Worm (Caenorhabditis elegans): ENCODE measurements around the gene dct-6.

dct-6 gene

DNA sequence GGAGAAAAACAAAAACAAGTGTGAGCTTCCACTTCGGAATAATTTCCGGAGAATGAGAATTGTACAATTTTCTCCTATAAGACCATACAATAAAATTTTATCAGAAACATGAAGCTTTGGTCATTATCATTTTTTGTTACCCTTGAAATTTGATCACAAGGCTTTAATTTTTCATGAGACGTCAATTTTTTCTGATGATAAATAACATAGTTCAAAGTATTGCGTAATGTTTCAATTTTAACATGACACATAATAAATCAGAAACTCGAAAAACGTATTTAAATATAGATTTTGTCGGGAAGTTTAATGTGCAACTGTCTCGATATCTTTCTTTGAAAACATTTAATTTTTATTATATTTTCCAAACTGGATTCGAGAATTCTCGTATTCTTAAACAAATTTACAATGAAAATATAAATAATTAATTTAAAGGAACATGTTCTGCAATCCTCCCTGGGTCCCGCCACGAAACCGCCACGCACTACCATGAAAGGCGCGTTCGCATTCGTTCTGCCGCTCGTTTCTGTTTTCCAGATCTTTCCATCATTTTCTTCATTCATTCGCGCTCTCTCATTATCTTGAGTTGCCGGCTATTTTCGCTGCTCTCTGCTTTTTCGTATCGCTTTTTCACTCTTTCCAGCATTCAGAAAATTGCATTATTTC, 27.3 kb upstream of the dct-6 start:
- TF ChIP-seq fos-1 (tag; optimal IDR thresholded peaks at IDR 0.05) (peak; percentile 55), nhr-10 (tag; optimal IDR thresholded peaks at IDR 0.05) (no peak), R02D3.7 (tag; optimal IDR thresholded peaks at IDR 0.05) (no peak), zag-1 (tag; optimal IDR thresholded peaks at IDR 0.05) (no peak), egl-27 (tag; optimal IDR thresholded peaks at IDR 0.05) (no peak), elt-3 (tag; optimal IDR thresholded peaks at IDR 0.05) (no peak), nhr-77 (tag; optimal IDR thresholded peaks at IDR 0.05) (no peak), nhr-237 (tag; optimal IDR thresholded peaks at IDR 0.05) (no peak), aly-2 (tag; optimal IDR thresholded peaks at IDR 0.05) (no peak), unc-55 (GFP tag; optimal IDR thresholded peaks at IDR 0.05) (no peak), ZK546.5 (tag; optimal IDR thresholded peaks at IDR 0.05) (no peak), gmeb-1 (tag; optimal IDR thresholded peaks at IDR 0.05) (peak; percentile 13)

DNA sequence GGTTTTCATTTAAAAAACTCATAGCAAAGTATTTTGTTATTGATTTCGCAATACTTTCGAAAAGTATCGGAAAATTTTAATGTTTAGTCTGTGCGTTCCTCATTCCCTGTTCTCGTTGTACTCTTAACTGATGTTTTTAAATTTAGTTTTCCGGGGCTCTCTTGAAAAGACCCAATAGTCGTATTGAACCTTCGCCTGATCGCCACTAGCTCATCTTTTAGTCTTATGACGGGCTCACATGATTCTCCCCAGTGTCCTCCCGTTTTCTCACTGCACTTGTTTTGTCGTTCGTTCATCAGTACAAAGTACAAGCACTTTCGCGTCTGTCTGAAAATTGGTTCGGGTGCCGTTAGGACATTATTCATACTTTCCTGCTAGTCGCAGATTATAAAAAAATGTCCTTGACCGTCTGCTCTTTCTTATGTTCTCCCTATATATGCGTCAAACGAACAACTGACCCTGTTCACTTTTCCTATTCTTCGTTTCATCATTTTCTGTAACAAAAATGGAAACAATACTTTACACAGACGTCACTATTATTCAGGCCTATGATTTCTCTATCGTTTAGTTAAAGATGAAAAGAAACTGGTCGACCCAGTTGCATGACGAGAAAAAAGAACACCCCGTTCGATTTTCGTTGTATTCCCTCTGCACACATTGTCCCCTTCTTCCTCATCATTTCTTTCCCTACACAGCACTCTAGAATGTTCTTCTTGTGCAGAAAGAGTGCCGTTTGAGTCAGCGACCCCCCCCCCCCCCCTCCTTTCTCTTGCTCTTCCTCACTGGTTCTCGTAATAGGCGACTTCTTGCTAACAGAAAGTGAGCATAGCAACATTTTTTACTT, 26.5 kb upstream of the dct-6 start, which contains the start of gene ubq-1:
Gene ubq-1, plus strand, starts transcription at position 802 of the 844 bp plus-strand sequence.
- TF ChIP-seq nhr-237 (tag; optimal IDR thresholded peaks at IDR 0.05): no peak
- peak in 1 of 2 experiments; percentile 40 for TF ChIP-seq lsy-2 (tag; optimal IDR thresholded peaks at IDR 0.05)
- no peak for TF ChIP-seq nhr-25 (tag; optimal IDR thresholded peaks at IDR 0.05)
- TF ChIP-seq mbf-1 (tag; optimal IDR thresholded peaks at IDR 0.05): no peak
- TF ChIP-seq unc-55 (GFP tag; optimal IDR thresholded peaks at IDR 0.05): peak; percentile 29
- TF ChIP-seq blmp-1 (tag; optimal IDR thresholded peaks at IDR 0.05; ENCODE audit: insufficient read depth): no peak
- TF ChIP-seq sma-9 (GFP tag; optimal IDR thresholded peaks at IDR 0.05): no peak
- TF ChIP-seq sma-9 (tag; optimal IDR thresholded peaks at IDR 0.05): no peak
- no peak for TF ChIP-seq nhr-11 (tag; optimal IDR thresholded peaks at IDR 0.05)
- no peak for TF ChIP-seq nhr-12 (tag; optimal IDR thresholded peaks at IDR 0.05)
- no peak for TF ChIP-seq ztf-4 (tag; optimal IDR thresholded peaks at IDR 0.05)
- TF ChIP-seq nhr-77 (tag; optimal IDR thresholded peaks at IDR 0.05): no peak
- TF ChIP-seq crh-2 (tag; optimal IDR thresholded peaks at IDR 0.05): no peak
- TF ChIP-seq nhr-129 (tag; optimal IDR thresholded peaks at IDR 0.05): peak; percentile 74
- peak; percentile 73 for TF ChIP-seq ama-1 (optimal IDR thresholded peaks at IDR 0.05)
- no peak for TF ChIP-seq nhr-21 (tag; optimal IDR thresholded peaks at IDR 0.05)
- peak; percentile 50 for TF ChIP-seq C34F6.9 (tag; optimal IDR thresholded peaks at IDR 0.05)
- TF ChIP-seq ceh-16 (tag; optimal IDR thresholded peaks at IDR 0.05): no peak

DNA sequence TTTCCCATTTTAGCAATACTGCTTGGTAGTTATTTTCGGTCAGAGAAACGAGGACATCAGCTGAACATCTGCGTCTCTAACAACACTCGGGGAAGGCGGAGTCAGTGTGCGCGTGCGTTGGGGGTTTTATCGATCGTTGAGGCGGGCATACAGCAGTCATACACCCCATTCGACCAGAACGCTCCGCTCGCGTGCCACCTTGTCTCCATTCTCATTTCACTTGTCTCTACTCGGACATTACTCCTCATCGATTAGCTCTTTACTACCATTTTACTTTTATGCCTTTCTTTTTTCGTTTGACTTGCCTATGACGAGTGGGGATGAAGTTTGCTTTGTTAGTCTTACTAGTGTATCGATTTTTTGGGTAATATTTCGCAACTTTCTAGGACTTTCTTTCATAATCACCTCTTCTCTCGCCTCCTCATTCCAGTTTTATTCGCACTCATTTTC, 25.7 kb upstream of the dct-6 start:
- peak; percentile 86 to 95 for TF ChIP-seq mdl-1 (tag; optimal IDR thresholded peaks at IDR 0.05)
- TF ChIP-seq nhr-6 (tag; optimal IDR thresholded peaks at IDR 0.05): no peak
- peak; percentile 72 for TF ChIP-seq nhr-25 (tag; optimal IDR thresholded peaks at IDR 0.05)
- no peak for TF ChIP-seq ZK546.5 (tag; optimal IDR thresholded peaks at IDR 0.05)
- TF ChIP-seq crh-2 (tag; optimal IDR thresholded peaks at IDR 0.05): peak; percentile 63
- TF ChIP-seq nhr-129 (tag; optimal IDR thresholded peaks at IDR 0.05): peak; percentile 96
- peak; percentile 67 for TF ChIP-seq sma-9 (GFP tag; optimal IDR thresholded peaks at IDR 0.05)
- no peak for TF ChIP-seq sma-9 (tag; optimal IDR thresholded peaks at IDR 0.05)
- no peak for TF ChIP-seq mbf-1 (tag; optimal IDR thresholded peaks at IDR 0.05)
- TF ChIP-seq blmp-1 (tag; optimal IDR thresholded peaks at IDR 0.05; ENCODE audit: insufficient read depth): peak; percentile 68
- peak; percentile 35 for TF ChIP-seq gmeb-1 (tag; optimal IDR thresholded peaks at IDR 0.05)
- peak; percentile 98 for TF ChIP-seq ama-1 (optimal IDR thresholded peaks at IDR 0.05)
- no peak for TF ChIP-seq alr-1 (tag; optimal IDR thresholded peaks at IDR 0.05)
- TF ChIP-seq unc-62 (GFP tag; optimal IDR thresholded peaks at IDR 0.05): no peak
- no peak for TF ChIP-seq elt-1 (tag; optimal IDR thresholded peaks at IDR 0.05)
- peak; percentile 78 for TF ChIP-seq lin-11 (tag; optimal IDR thresholded peaks at IDR 0.05)
- no peak for TF ChIP-seq nhr-23 (tag; optimal IDR thresholded peaks at IDR 0.05)
- TF ChIP-seq R02D3.7 (tag; optimal IDR thresholded peaks at IDR 0.05): no peak
- TF ChIP-seq zag-1 (tag; optimal IDR thresholded peaks at IDR 0.05): no peak
- TF ChIP-seq ceh-82 (tag; optimal IDR thresholded peaks at IDR 0.05): no peak
- no peak for TF ChIP-seq lin-39 (tag; optimal IDR thresholded peaks at IDR 0.05)
- TF ChIP-seq ztf-4 (tag; optimal IDR thresholded peaks at IDR 0.05): peak; percentile 75
- no peak for TF ChIP-seq unc-39 (tag; optimal IDR thresholded peaks at IDR 0.05)
- peak; percentile 9 for TF ChIP-seq peb-1 (tag; optimal IDR thresholded peaks at IDR 0.05)
- TF ChIP-seq C34F6.9 (tag; optimal IDR thresholded peaks at IDR 0.05): peak; percentile 82
- peak; percentile 73 for TF ChIP-seq fos-1 (tag; optimal IDR thresholded peaks at IDR 0.05)
- 0 out of 2 replicates have a peak, but pooled peaks have one; percentile 65 for TF ChIP-seq ztf-1 (GFP tag; conservative IDR thresholded peaks at IDR 0.05)
- peak; percentile 56 for TF ChIP-seq sma-3 (GFP tag; optimal IDR thresholded peaks at IDR 0.05)
- peak; percentile 75 for TF ChIP-seq unc-55 (GFP tag; optimal IDR thresholded peaks at IDR 0.05)
- no peak for TF ChIP-seq dmd-4 (tag; optimal IDR thresholded peaks at IDR 0.05)
- no peak for TF ChIP-seq ceh-16 (tag; optimal IDR thresholded peaks at IDR 0.05)
- no peak for TF ChIP-seq nhr-237 (tag; optimal IDR thresholded peaks at IDR 0.05)
- no peak for TF ChIP-seq nhr-10 (tag; optimal IDR thresholded peaks at IDR 0.05)
- no peak for TF ChIP-seq nhr-11 (tag; optimal IDR thresholded peaks at IDR 0.05)
- TF ChIP-seq F13H6.1 (tag; optimal IDR thresholded peaks at IDR 0.05): peak; percentile 40
- no peak for TF ChIP-seq aly-2 (tag; optimal IDR thresholded peaks at IDR 0.05)
- no peak for TF ChIP-seq nhr-77 (tag; optimal IDR thresholded peaks at IDR 0.05)
- peak; percentile 60 for TF ChIP-seq lin-13 (GFP tag; optimal IDR thresholded peaks at IDR 0.05)
- no peak for TF ChIP-seq nhr-12 (tag; optimal IDR thresholded peaks at IDR 0.05)
- peak; percentile 66 for TF ChIP-seq nhr-21 (tag; optimal IDR thresholded peaks at IDR 0.05)

All from whole organism, L2 larva.